Fruit fly (Drosophila melanogaster): ENCODE results near the gene Inx5.

DNA sequence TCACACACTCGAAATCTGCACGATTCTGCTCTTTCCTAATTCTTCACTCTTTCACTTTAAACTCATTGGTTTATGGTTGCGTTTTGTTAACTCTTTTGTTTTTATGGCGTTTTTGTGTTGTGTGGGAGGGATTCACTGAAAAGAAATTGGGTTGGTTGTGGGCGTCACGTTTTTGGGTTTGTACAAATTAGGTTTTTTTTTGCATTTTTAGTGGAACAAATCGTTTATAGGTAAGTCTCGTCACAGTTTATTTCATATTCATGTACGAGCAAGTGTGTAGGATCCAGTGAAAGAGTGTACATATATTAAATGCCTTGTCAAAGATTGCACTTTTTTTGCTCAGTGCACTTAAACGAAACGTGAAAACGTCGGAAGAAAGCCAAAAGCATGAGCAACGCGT, 6.0 kb downstream of the Inx5 start:
- TF ChIP-seq psq (optimal IDR thresholded peaks at IDR 0.05), result no peak
- no peak for TF ChIP-seq insv (optimal IDR thresholded peaks at IDR 0.05)
- no peak for TF ChIP-seq ttk (optimal IDR thresholded peaks at IDR 0.05)
- no peak for TF ChIP-seq Myc (optimal IDR thresholded peaks at IDR 0.05)
- no peak for TF ChIP-seq h (optimal IDR thresholded peaks at IDR 0.05)
- no peak for TF ChIP-seq Sin3A (optimal IDR thresholded peaks at IDR 0.05)

Data from Kc167 (cell line).